Fruit fly (Drosophila melanogaster): ENCODE data around the gene Cpr65Ax1.

dm6 chr3L:6157327-6158032 lies 9.7 kb upstream of the Cpr65Ax1 start, which contains the start of gene CG13297:
- TF ChIP-seq CG1233 (GFP tag; optimal IDR thresholded peaks at IDR 0.05): peak; percentile 45
- peak; percentile 19 for TF ChIP-seq Max (GFP tag; optimal IDR thresholded peaks at IDR 0.05)
- TF ChIP-seq CG14965 (GFP tag; optimal IDR thresholded peaks at IDR 0.05; ENCODE audit: borderline replicate concordance): no peak
- peak in 1 of 2 experiments; percentile 76 for TF ChIP-seq Hr78 (GFP tag; optimal IDR thresholded peaks at IDR 0.05)
- no peak for TF ChIP-seq Stat92E (GFP tag; optimal IDR thresholded peaks at IDR 0.05)
- TF ChIP-seq C15 (GFP tag; IDR thresholded peaks at IDR 0.05): no peak
- no peak for TF ChIP-seq CG12769 (tag; optimal IDR thresholded peaks at IDR 0.05)
- no peak for TF ChIP-seq h (optimal IDR thresholded peaks at IDR 0.05)
- no peak for TF ChIP-seq repo (GFP tag; optimal IDR thresholded peaks at IDR 0.05)
- TF ChIP-seq CG18476 (GFP tag; optimal IDR thresholded peaks at IDR 0.05): peak; percentile 32
- peak; percentile 64 for TF ChIP-seq Asciz (GFP tag; optimal IDR thresholded peaks at IDR 0.05)
- peak; percentile 21; the same call in 1 of the 3 replicates for TF ChIP-seq ken (GFP tag; IDR thresholded peaks at IDR 0.05)
